Worm (Caenorhabditis elegans) whole organism, L4 larva: ENCODE data around the gene C53C7.3.

Source experiments
- F10B5.3 ChIP-seq: sonication (generic microtip); optimal IDR thresholded peaks from 2 replicates; lab custom pipeline; 2016; ENCODE audit warnings: mild to moderate bottlenecking, missing genetic modification characterization, missing compliant biosample characterization
- F26F4.8 ChIP-seq: fragments of 200-800 bp; sonication (Bioruptor generic); conservative IDR thresholded peaks from 2 replicates; pipeline ENCODE4 v1.3.6; 2022; ENCODE audit warnings: missing genetic modification characterization, missing compliant biosample characterization
- Y105C5A.15 ChIP-seq: fragments of 200-800 bp; sonication (Bioruptor generic); IDR thresholded peaks from 2 replicates; pipeline ENCODE4 v1.3.6; 2022; ENCODE audit warnings: missing genetic modification characterization, missing compliant biosample characterization
- Y75B8A.6 ChIP-seq: fragments of 200-800 bp; sonication (Bioruptor generic); IDR thresholded peaks from 2 replicates; pipeline ENCODE4 v1.3.6; 2022; ENCODE audit warnings: missing genetic modification reagents, missing genetic modification characterization, missing compliant biosample characterization
- aha-1 ChIP-seq: fragments of 150-350 bp; peaks from one replicate; lab custom pipeline; 2014; ENCODE audit warnings: missing biosample characterization, missing genetic modification characterization
- aly-2 ChIP-seq: sonication (generic microtip); optimal IDR thresholded peaks from 2 replicates; lab custom pipeline; 2018; ENCODE audit warnings: missing biosample characterization, missing genetic modification characterization
- ceh-82 ChIP-seq: sonication (generic microtip); optimal IDR thresholded peaks from 2 replicates; lab custom pipeline; 2017; ENCODE audit warnings: missing biosample characterization, missing genetic modification characterization
- ces-1 ChIP-seq: fragments of 150-350 bp; sonication (generic microtip); optimal IDR thresholded peaks from 4 replicates; lab custom pipeline; 2014; ENCODE audit warnings: missing biosample characterization, missing genetic modification reagents, missing genetic modification characterization
- cey-2 ChIP-seq: sonication (generic microtip); optimal IDR thresholded peaks from 3 replicates; lab custom pipeline; 2017; ENCODE audit warnings: missing genetic modification characterization, mild to moderate bottlenecking, missing compliant biosample characterization, antibody characterized with exemption, borderline replicate concordance; ENCODE audit not compliant: insufficient read depth
- daf-16 ChIP-seq, 3 experiments: sonication (generic microtip); optimal IDR thresholded peaks; 2 replicates each; lab custom pipeline; 2016 to 2017; ENCODE audit warnings: missing genetic modification characterization in 3 of 3, missing genetic modification reagents in 3 of 3, mild to moderate bottlenecking in 2 of 3, missing compliant biosample characterization in 2 of 3, missing biosample characterization in 1 of 3, moderate library complexity in 1 of 3
- daf-8 ChIP-seq: fragments of 200-800 bp; sonication (Bioruptor generic); IDR thresholded peaks from 2 replicates; pipeline ENCODE4 v1.3.6; 2022; ENCODE audit warnings: missing genetic modification characterization, missing compliant biosample characterization
- dmd-6 ChIP-seq: fragments of 200-800 bp; sonication (Bioruptor generic); IDR thresholded peaks from 2 replicates; pipeline ENCODE4 v1.3.6; 2022; ENCODE audit warnings: missing genetic modification reagents, missing genetic modification characterization, missing compliant biosample characterization
- dmd-8 ChIP-seq: fragments of 200-800 bp; sonication (Bioruptor generic); IDR thresholded peaks from 2 replicates; pipeline ENCODE4 v1.3.6; 2022; ENCODE audit warnings: missing genetic modification characterization, missing compliant biosample characterization
- dmd-9 ChIP-seq: fragments of 200-800 bp; sonication (Bioruptor generic); IDR thresholded peaks from 2 replicates; pipeline ENCODE4 v1.3.6; 2022; ENCODE audit warnings: missing genetic modification reagents, missing genetic modification characterization, missing compliant biosample characterization
- dpl-1 ChIP-seq: fragments of 150-350 bp; optimal IDR thresholded peaks from 2 replicates; lab custom pipeline; 2014; ENCODE audit warnings: missing biosample characterization, missing genetic modification reagents, missing genetic modification characterization
- egl-43 ChIP-seq: fragments of 200-800 bp; sonication (Bioruptor generic); IDR thresholded peaks from 2 replicates; pipeline ENCODE4 v1.3.6; 2022; ENCODE audit warnings: missing genetic modification reagents, missing genetic modification characterization, missing compliant biosample characterization
- hlh-11 ChIP-seq: fragments of 200-800 bp; sonication (Bioruptor generic); optimal IDR thresholded peaks from 2 replicates; lab custom pipeline; 2018; ENCODE audit warnings: mild to moderate bottlenecking, missing genetic modification characterization, missing compliant biosample characterization
- hlh-30 ChIP-seq: sonication (generic microtip); optimal IDR thresholded peaks from 2 replicates; lab custom pipeline; 2017; ENCODE audit warnings: antibody characterized with exemption, mild to moderate bottlenecking, missing genetic modification characterization, missing compliant biosample characterization; ENCODE audit not compliant: insufficient read depth
- lin-1 ChIP-seq: fragments of 200-800 bp; sonication (Bioruptor generic); IDR thresholded peaks from 2 replicates; pipeline ENCODE4 v1.3.6; 2022; ENCODE audit warnings: missing genetic modification reagents, missing genetic modification characterization, missing compliant biosample characterization
- lin-13 ChIP-seq: fragments of 150-350 bp; optimal IDR thresholded peaks from 2 replicates; lab custom pipeline; 2014; ENCODE audit warnings: missing biosample characterization, missing genetic modification reagents, missing genetic modification characterization
- lin-39 ChIP-seq: fragments of 150-350 bp; optimal IDR thresholded peaks from 2 replicates; lab custom pipeline; 2014; ENCODE audit warnings: missing biosample characterization, missing genetic modification reagents, missing genetic modification characterization
- lsy-2 ChIP-seq, 2 experiments: fragments of 150-350 bp in 1 of 2; sonication (generic microtip) in 1 of 2; optimal IDR thresholded peaks; 2 replicates each; lab custom pipeline; 2014 to 2017; ENCODE audit warnings: missing biosample characterization in 2 of 2, missing genetic modification characterization in 2 of 2
- madf-5 ChIP-seq, 2 experiments: fragments of 200-800 bp; sonication (Bioruptor generic); IDR thresholded peaks; 2 replicates each; pipeline ENCODE4 v1.3.6; 2022; ENCODE audit warnings: missing compliant biosample characterization in 2 of 2, missing genetic modification characterization in 2 of 2
- mep-1 ChIP-seq: fragments of 150-350 bp; sonication (generic microtip); optimal IDR thresholded peaks from 3 replicates; lab custom pipeline; 2014; ENCODE audit warnings: missing biosample characterization, missing genetic modification characterization
- mxl-3 ChIP-seq: fragments of 200-800 bp; sonication (Bioruptor generic); optimal IDR thresholded peaks from 2 replicates; lab custom pipeline; 2018; ENCODE audit warnings: mild to moderate bottlenecking, missing genetic modification characterization, missing compliant biosample characterization
- nhr-102 ChIP-seq: sonication (generic microtip); optimal IDR thresholded peaks from 2 replicates; lab custom pipeline; 2016; ENCODE audit warnings: mild to moderate bottlenecking, missing genetic modification characterization, moderate library complexity, missing compliant biosample characterization
- nhr-11 ChIP-seq: fragments of 150-350 bp; optimal IDR thresholded peaks from 2 replicates; lab custom pipeline; 2014; ENCODE audit warnings: missing biosample characterization, missing genetic modification characterization
- nhr-25 ChIP-seq: sonication (generic microtip); optimal IDR thresholded peaks from 2 replicates; lab custom pipeline; 2017; ENCODE audit warnings: missing genetic modification characterization, mild to moderate bottlenecking, missing compliant biosample characterization, antibody characterized with exemption, moderate library complexity, borderline replicate concordance; ENCODE audit not compliant: insufficient read depth
- nhr-28 ChIP-seq: fragments of 150-350 bp; optimal IDR thresholded peaks from 2 replicates; lab custom pipeline; 2014; ENCODE audit warnings: missing biosample characterization, missing genetic modification characterization
- nhr-48 ChIP-seq: sonication (generic microtip); optimal IDR thresholded peaks from 2 replicates; lab custom pipeline; 2016; ENCODE audit warnings: mild to moderate bottlenecking, missing genetic modification characterization, missing compliant biosample characterization
- nhr-76 ChIP-seq: fragments of 150-350 bp; optimal IDR thresholded peaks from 2 replicates; lab custom pipeline; 2014; ENCODE audit warnings: missing biosample characterization, missing genetic modification characterization
- pqm-1 ChIP-seq: sonication (generic microtip); optimal IDR thresholded peaks from 2 replicates; lab custom pipeline; 2017; ENCODE audit warnings: missing biosample characterization, missing genetic modification characterization
- skn-1 ChIP-seq: fragments of 150-350 bp; optimal IDR thresholded peaks from 2 replicates; lab custom pipeline; 2014; ENCODE audit warnings: missing biosample characterization, missing genetic modification characterization
- unc-130 ChIP-seq: sonication (generic microtip); optimal IDR thresholded peaks from 2 replicates; lab custom pipeline; 2016; ENCODE audit warnings: missing genetic modification reagents, missing genetic modification characterization, missing compliant biosample characterization
- unc-62 ChIP-seq, 3 experiments: fragments of 150-350 bp in 1 of 3; sonication (generic microtip); optimal IDR thresholded peaks in 2 of 3; peaks in 1 of 3; 1 replicate in 1 of 3; 2 replicates in 2 of 3; lab custom pipeline; 2014 to 2017; ENCODE audit warnings: missing biosample characterization in 3 of 3, missing genetic modification characterization in 3 of 3, missing genetic modification reagents in 3 of 3, missing genotype in 1 of 3
- zip-11 ChIP-seq: fragments of 200-800 bp; sonication (Bioruptor generic); IDR thresholded peaks from 2 replicates; pipeline ENCODE4 v1.3.6; 2022; ENCODE audit warnings: missing genetic modification characterization, missing compliant biosample characterization

The C53C7.3 gene

ce11 chrX:13006328-13006727 lies 42.0 kb upstream of the C53C7.3 start:
- TF ChIP-seq skn-1 (tag; lab: Kevin White, UChicago) (no peak), hlh-11 (tag; lab: Kevin White, UChicago) (peak; percentile 6), dmd-9 (GFP tag; lab: Robert Waterston, UW) (no peak), lin-1 (no peak), nhr-102 (tag; lab: Kevin White, UChicago) (no peak), dpl-1 (GFP tag; lab: Kevin White, UChicago) (no peak), Y75B8A.6 (GFP tag; lab: Robert Waterston, UW) (no peak), ces-1 (no peak), unc-130 (no peak), aha-1 (tag; lab: Kevin White, UChicago) (no peak), pqm-1 (tag; lab: Kevin White, UChicago) (no peak), hlh-30 (tag; lab: Kevin White, UChicago) (peak; percentile 25), unc-62 (GFP tag; optimal IDR thresholded peaks at IDR 0.05 in 1 of 2; lab: Kevin White, UChicago) (peak in 1 of 2 experiments; percentile 1), unc-62 (tag; optimal IDR thresholded peaks at IDR 0.05; lab: Kevin White, UChicago) (no peak), cey-2 (tag; lab: Kevin White, UChicago) (no peak), lin-13 (no peak), mep-1 (tag; lab: Kevin White, UChicago) (no peak), mxl-3 (peak; percentile 16), dmd-6 (GFP tag; lab: Robert Waterston, UW) (no peak), F26F4.8 (GFP tag; lab: Robert Waterston, UW) (no peak), daf-16 (GFP tag; optimal IDR thresholded peaks at IDR 0.05; lab: Kevin White, UChicago) (no peak), daf-16 (tag; optimal IDR thresholded peaks at IDR 0.05; lab: Kevin White, UChicago) (no peak), madf-5 (GFP tag; IDR thresholded peaks at IDR 0.05; lab: Robert Waterston, UW) (no peak), nhr-48 (tag; lab: Kevin White, UChicago) (peak; percentile 5), ceh-82 (no peak)

- TF ChIP-seq lsy-2 (tag; optimal IDR thresholded peaks at IDR 0.05; lab: Kevin White, UChicago) (no peak), nhr-11 (tag; lab: Kevin White, UChicago) (no peak), egl-43 (GFP tag; lab: Robert Waterston, UW) (no peak), mep-1 (tag; lab: Kevin White, UChicago) (no peak), nhr-25 (tag; lab: Kevin White, UChicago) (peak; percentile 54), aly-2 (tag; lab: Kevin White, UChicago) (no peak)
These were observed 41.6 kb upstream of the C53C7.3 start for ce11 chrX:13006734-13007133.

ce11 chrX:13007857-13008813 lies 40.2 kb upstream of the C53C7.3 start, which contains the start of gene nhr-25:
Gene nhr-25, plus strand, starts transcription at chrX:13008493.
- TF ChIP-seq daf-16 (GFP tag; optimal IDR thresholded peaks at IDR 0.05; lab: Kevin White, UChicago) = no peak
- no peak for TF ChIP-seq daf-16 (tag; optimal IDR thresholded peaks at IDR 0.05; lab: Kevin White, UChicago)
- peak; percentile 50 for TF ChIP-seq nhr-28
- no peak for TF ChIP-seq daf-8
- TF ChIP-seq lsy-2 (tag; optimal IDR thresholded peaks at IDR 0.05; lab: Kevin White, UChicago) = peak in 1 of 2 experiments; percentile 3
- peak; percentile 99 for TF ChIP-seq nhr-25 (tag; lab: Kevin White, UChicago)
- TF ChIP-seq dmd-8 (GFP tag; lab: Robert Waterston, UW) = no peak
- 0 out of 2 replicates have a peak, but pooled peaks have one; percentile 7 for TF ChIP-seq Y105C5A.15 (GFP tag; lab: Robert Waterston, UW)
- no peak for TF ChIP-seq F10B5.3 (tag; lab: Kevin White, UChicago)
- peak in 1 of 2 experiments; percentile 62 for TF ChIP-seq unc-62 (GFP tag; optimal IDR thresholded peaks at IDR 0.05 in 1 of 2; lab: Kevin White, UChicago)
- no peak for TF ChIP-seq unc-62 (tag; optimal IDR thresholded peaks at IDR 0.05; lab: Kevin White, UChicago)
- TF ChIP-seq zip-11 (GFP tag; lab: Robert Waterston, UW) = no peak
- TF ChIP-seq mep-1 (tag; lab: Kevin White, UChicago) = peak; percentile 52
- no peak for TF ChIP-seq lin-39 (tag; lab: Kevin White, UChicago)
- peak; percentile 3 for TF ChIP-seq hlh-11 (tag; lab: Kevin White, UChicago)
- no peak for TF ChIP-seq Y75B8A.6 (GFP tag; lab: Robert Waterston, UW)
- TF ChIP-seq nhr-76 (tag; lab: Kevin White, UChicago) = no peak
